Worm (Caenorhabditis elegans): Measurements from ENCODE around the gene dhs-29.

dhs-29 gene

DNA sequence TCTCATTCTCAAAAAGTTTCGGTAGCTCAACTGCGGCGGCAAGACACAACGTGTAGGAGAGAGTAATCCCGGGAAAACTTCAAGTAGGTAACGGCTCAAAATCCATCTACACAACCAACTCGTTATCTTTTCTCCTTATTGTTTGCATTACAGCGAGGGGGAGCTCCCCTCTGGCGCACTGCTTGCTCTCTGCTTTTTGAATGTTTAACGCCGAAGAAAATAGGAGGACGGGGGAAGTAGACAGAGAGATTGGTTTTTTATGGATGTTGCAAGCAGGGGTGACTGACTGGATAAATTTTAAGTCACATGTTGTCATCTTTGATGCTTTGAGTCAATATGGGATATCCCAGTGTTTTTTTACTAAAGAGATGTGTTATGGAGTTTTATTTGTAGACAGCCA lies 24.9 kb upstream of the dhs-29 start:
- no peak for TF ChIP-seq ceh-16 (tag; optimal IDR thresholded peaks at IDR 0.05)
- peak; percentile 61 for TF ChIP-seq pha-4 (tag; optimal IDR thresholded peaks at IDR 0.05)
- no peak for TF ChIP-seq fkh-10 (GFP tag; optimal IDR thresholded peaks at IDR 0.05)
- TF ChIP-seq lin-39 (tag; optimal IDR thresholded peaks at IDR 0.05) = no peak
- TF ChIP-seq nhr-12 (tag; optimal IDR thresholded peaks at IDR 0.05) = no peak

- TF ChIP-seq nfya-1 (tag; optimal IDR thresholded peaks at IDR 0.05; ENCODE audit: insufficient read depth) (no peak), fkh-2 (tag; optimal IDR thresholded peaks at IDR 0.05) (no peak), fos-1 (tag; optimal IDR thresholded peaks at IDR 0.05) (no peak), pqm-1 (tag; optimal IDR thresholded peaks at IDR 0.05) (no peak), egl-27 (tag; optimal IDR thresholded peaks at IDR 0.05) (no peak), elt-3 (tag; optimal IDR thresholded peaks at IDR 0.05) (no peak), lin-15B (tag; optimal IDR thresholded peaks at IDR 0.05) (no peak), mml-1 (tag; optimal IDR thresholded peaks at IDR 0.05) (no peak), unc-62 (GFP tag; optimal IDR thresholded peaks at IDR 0.05) (no peak), snpc-4 (tag; optimal IDR thresholded peaks at IDR 0.05) (no peak), pha-4 (tag; optimal IDR thresholded peaks at IDR 0.05) (no peak), ztf-4 (tag; optimal IDR thresholded peaks at IDR 0.05) (no peak), elt-2 (tag; optimal IDR thresholded peaks at IDR 0.05) (no peak), nhr-43 (tag; optimal IDR thresholded peaks at IDR 0.05; ENCODE audit: poor library complexity, severe bottlenecking) (no peak)
Observed at ce11 chrX:7689119-7689518, 24.4 kb upstream of the dhs-29 start, which contains the start of gene clik-2. Gene clik-2, minus strand, starts transcription at chrX:7689219.

ce11 chrX:7681965-7682946 lies 17.5 kb upstream of the dhs-29 start, which contains the start of gene unc-18:
Gene unc-18, plus strand, starts transcription at chrX:7682896.
- TF ChIP-seq R02D3.7 (tag; optimal IDR thresholded peaks at IDR 0.05) = no peak
- TF ChIP-seq elt-1 (tag; optimal IDR thresholded peaks at IDR 0.05) = peak; percentile 25
- TF ChIP-seq ztf-4 (tag; optimal IDR thresholded peaks at IDR 0.05) = no peak
- TF ChIP-seq lin-39 (tag; optimal IDR thresholded peaks at IDR 0.05) = peak; percentile 69
- peak; percentile 65 for TF ChIP-seq nfya-1 (tag; optimal IDR thresholded peaks at IDR 0.05; ENCODE audit: insufficient read depth)
- peak; percentile 44 for TF ChIP-seq hmg-11 (tag; optimal IDR thresholded peaks at IDR 0.05)
- peak; percentile 75 for TF ChIP-seq ceh-28 (tag; optimal IDR thresholded peaks at IDR 0.05)
- no peak for TF ChIP-seq ztf-11 (tag; optimal IDR thresholded peaks at IDR 0.05)
- TF ChIP-seq sea-2 (GFP tag; optimal IDR thresholded peaks at IDR 0.05) = peak; percentile 46
- no peak for TF ChIP-seq fkh-10 (GFP tag; optimal IDR thresholded peaks at IDR 0.05)
- no peak for TF ChIP-seq ceh-16 (tag; optimal IDR thresholded peaks at IDR 0.05)
- TF ChIP-seq nhr-25 (tag; optimal IDR thresholded peaks at IDR 0.05) = no peak
- peak; percentile 65 for TF ChIP-seq unc-62 (GFP tag; optimal IDR thresholded peaks at IDR 0.05)
- peak; percentile 55 for TF ChIP-seq pha-4 (tag; optimal IDR thresholded peaks at IDR 0.05)

ce11 chrX:7680545-7681330 lies 16.0 kb upstream of the dhs-29 start, which contains the start of gene stn-2:
Gene stn-2, minus strand, starts transcription at chrX:7680619.
- TF ChIP-seq nhr-43 (tag; optimal IDR thresholded peaks at IDR 0.05; ENCODE audit: poor library complexity, severe bottlenecking) = peak; percentile 56
- no peak for TF ChIP-seq nhr-76 (tag; optimal IDR thresholded peaks at IDR 0.05)
- peak; percentile 32 for TF ChIP-seq lin-39 (tag; optimal IDR thresholded peaks at IDR 0.05)
- peak; percentile 20 for TF ChIP-seq pha-4 (tag; optimal IDR thresholded peaks at IDR 0.05)
- no peak for TF ChIP-seq ceh-16 (tag; optimal IDR thresholded peaks at IDR 0.05)
- peak; percentile 24 for TF ChIP-seq elt-2 (tag; optimal IDR thresholded peaks at IDR 0.05)
- TF ChIP-seq nhr-25 (tag; optimal IDR thresholded peaks at IDR 0.05) = no peak
- no peak for TF ChIP-seq elt-3 (tag; optimal IDR thresholded peaks at IDR 0.05)
- peak; percentile 16 for TF ChIP-seq nfya-1 (tag; optimal IDR thresholded peaks at IDR 0.05; ENCODE audit: insufficient read depth)

DNA sequence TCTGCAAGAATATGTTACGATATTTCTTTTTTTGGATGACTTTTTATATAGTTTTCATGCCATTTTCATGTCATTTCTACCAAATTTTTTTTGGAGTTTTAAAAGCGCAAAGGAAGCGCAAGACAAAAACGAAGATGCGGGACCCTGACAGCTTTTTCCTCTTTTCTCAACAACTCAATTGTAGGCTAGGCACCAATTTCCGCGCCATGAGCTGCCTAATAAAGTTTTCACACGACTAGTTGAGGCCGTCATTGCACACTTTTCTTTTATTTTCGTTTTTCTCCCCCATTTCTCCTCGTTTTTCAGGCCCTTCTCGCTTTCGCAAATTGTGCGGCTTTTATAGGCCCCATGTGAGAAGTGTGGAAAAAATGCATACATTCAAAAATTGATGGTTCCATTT lies 15.1 kb upstream of the dhs-29 start:
- no peak for TF ChIP-seq R02D3.7 (tag; optimal IDR thresholded peaks at IDR 0.05)
- TF ChIP-seq fkh-10 (GFP tag; optimal IDR thresholded peaks at IDR 0.05) = peak; percentile 32
